Fruit fly (Drosophila melanogaster) Kc167 (cell line): ENCODE data around the gene olf413.

Source experiments
- Myc ChIP-seq: fragments of >200 bp; optimal IDR thresholded peaks from 2 replicates; lab custom pipeline; 2017; ENCODE audit warnings: missing external identifiers
- Sin3A ChIP-seq: fragments of >200 bp; optimal IDR thresholded peaks from 2 replicates; lab custom pipeline; 2018; ENCODE audit warnings: missing external identifiers
- h ChIP-seq: fragments of >200 bp; optimal IDR thresholded peaks from 3 replicates; lab custom pipeline; 2018; ENCODE audit warnings: missing external identifiers
- insv ChIP-seq: fragments of >200 bp; optimal IDR thresholded peaks from 3 replicates; lab custom pipeline; 2018; ENCODE audit warnings: missing external identifiers
- psq ChIP-seq: fragments of >200 bp; optimal IDR thresholded peaks from 2 replicates; lab custom pipeline; 2017; ENCODE audit warnings: missing external identifiers
- ttk ChIP-seq: sonication (Bioruptor generic); optimal IDR thresholded peaks from 2 replicates; lab custom pipeline; 2017; ENCODE audit warnings: missing external identifiers

olf413 gene

dm6 chr3L:22237658-22238057 lies 101.8 kb downstream of the olf413 start:
- TF ChIP-seq Myc (lab: Kevin White, UChicago): no peak
- no peak for TF ChIP-seq ttk (lab: Kevin White, UChicago)
- no peak for TF ChIP-seq insv (lab: Kevin White, UChicago)
- no peak for TF ChIP-seq Sin3A (lab: Kevin White, UChicago)
- no peak for TF ChIP-seq h
- TF ChIP-seq psq: no peak

DNA sequence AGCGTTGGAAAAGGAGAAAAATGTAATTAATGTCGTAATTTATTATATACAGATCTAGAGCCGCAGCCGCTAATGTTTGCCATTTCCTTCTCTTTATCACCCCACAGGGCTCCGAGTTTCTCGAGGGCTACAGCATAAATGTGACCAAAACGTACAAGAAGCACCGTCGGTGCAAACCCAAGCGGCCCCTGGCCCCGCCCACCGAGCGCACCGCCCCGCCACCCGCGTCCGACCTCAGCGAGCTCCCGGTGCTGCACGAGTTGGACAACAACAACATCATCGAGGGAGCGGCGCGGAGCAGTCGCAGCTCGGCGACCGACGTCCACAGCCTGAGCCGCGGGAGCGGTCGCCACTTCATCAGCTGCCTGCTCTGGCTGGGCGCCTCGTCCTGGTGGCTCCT lies 106.4 kb downstream of the olf413 start:
- no peak for TF ChIP-seq psq

DNA sequence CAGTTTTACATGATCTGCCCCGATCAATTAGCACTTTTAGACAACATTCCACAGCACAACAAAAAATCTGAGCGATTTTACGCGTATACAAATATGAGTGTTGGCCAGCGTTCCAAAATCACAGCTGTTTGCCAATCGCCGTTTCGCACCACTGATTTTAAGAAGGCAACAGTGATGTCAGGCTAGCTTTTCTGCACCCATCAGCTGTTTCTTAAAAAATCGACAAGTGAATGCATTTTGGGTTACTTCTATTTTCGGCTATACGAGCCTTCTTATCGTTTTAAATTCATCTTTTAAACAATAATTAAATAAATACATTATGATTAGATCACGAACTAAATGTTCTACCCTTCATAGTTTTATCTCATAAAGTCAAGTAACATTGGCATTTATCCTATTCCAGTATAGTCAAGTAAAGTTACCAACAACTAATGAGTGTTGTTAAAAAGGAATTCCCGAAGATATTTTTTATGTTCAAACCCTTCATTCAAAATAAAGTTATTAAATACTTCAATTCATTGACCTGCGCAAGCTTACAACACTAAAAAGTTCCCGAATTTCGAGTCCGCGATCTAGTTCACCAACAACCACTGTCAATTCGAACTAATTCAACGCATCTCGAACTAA lies 127.0 kb downstream of the olf413 start, which contains the start of the genes Rich and Ddx1:
Gene Rich, minus strand, starts transcription at position 125 of the 627 bp plus-strand sequence.
Gene Ddx1, plus strand, starts transcription at position 573 of the 627 bp plus-strand sequence.
- TF ChIP-seq ttk (lab: Kevin White, UChicago): no peak
- no peak for TF ChIP-seq psq
- TF ChIP-seq Sin3A (lab: Kevin White, UChicago): no peak
- TF ChIP-seq h: no peak
- no peak for TF ChIP-seq insv (lab: Kevin White, UChicago)

dm6 chr3L:22266535-22266934 lies 130.6 kb downstream of the olf413 start, which contains the start of gene CG11523:
Gene CG11523, minus strand, starts transcription at chr3L:22266679.
- TF ChIP-seq ttk (lab: Kevin White, UChicago): no peak
- TF ChIP-seq psq: no peak
- TF ChIP-seq Myc (lab: Kevin White, UChicago): no peak
- TF ChIP-seq insv (lab: Kevin White, UChicago): no peak
- TF ChIP-seq h: no peak
- TF ChIP-seq Sin3A (lab: Kevin White, UChicago): no peak

DNA sequence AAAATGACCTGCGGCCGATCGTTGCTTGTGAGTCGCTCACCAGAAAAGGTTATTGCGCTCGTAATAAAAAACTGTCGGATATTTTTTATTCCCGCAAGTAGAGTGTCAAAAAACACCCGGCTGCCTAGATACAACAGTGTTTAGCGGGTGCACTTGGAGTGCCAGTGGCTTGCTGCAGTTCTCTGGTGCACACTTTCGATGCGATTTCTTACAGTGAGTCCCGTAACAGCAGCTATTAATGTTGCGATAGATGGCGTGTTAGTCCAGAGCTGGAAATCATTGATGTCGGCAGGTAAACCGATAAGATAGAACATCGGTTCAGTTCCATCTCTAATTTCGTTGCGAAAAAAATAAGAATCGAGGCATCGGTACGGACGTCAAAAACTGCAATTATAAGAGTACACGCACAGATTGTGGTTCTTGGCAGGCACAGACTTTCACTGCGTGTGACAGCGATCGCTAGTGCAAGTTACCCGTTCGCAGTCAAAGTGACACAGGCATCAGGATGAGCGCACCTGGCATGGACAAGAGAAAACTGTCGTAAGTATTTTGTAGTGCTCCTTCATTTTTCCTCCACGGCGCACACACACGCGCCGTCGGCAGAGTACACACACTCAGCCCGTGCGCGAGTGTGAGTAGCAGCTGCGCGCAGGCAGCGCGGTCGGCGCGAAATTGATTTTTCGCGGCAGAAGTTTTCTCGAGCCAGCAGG lies 131.5 kb downstream of the olf413 start, which contains the start of gene Csp:
Gene Csp, plus strand, starts transcription at position 135 of the 710 bp plus-strand sequence.
- TF ChIP-seq h (no peak), insv (lab: Kevin White, UChicago) (no peak), Myc (lab: Kevin White, UChicago) (no peak), ttk (lab: Kevin White, UChicago) (no peak), Sin3A (lab: Kevin White, UChicago) (no peak), psq (no peak)

DNA sequence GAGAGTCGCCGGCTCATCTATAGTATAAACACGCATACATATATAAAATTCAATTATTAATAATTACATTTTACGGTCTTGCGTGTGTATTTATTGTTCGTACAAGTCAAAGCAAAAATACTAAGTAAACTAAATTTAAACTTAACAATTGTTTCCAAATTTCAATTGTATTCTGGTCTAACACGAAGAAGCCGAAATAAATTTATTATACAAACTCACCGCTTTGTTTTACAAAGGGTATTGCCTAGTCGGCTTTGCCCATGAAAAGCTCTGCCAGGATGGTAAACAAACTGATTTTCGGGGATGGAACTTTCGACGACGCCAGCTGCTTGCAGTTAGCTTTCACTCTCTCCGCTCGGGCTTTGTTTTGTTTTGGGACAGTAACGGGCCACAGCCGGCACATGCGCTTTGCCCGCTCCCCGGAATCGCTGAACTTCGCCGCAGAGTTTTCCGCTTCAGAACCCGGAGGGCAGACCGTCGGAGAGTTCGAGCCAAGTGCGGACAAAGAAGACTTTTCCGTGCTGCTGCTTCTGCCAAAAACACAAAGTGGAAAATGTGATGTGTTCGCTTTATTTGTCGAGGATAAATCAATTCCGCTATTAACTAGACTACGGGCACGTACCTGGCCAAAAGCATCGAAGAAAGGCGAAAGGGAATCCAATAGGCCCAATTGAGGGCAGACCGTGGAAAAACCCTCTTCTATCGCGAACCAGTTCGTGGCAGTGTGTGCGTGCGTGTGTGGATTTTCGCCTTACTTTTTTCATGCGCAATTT lies 137.8 kb downstream of the olf413 start, which contains the start of gene Srpk79D:
Gene Srpk79D, plus strand, starts transcription at position 457 of the 773 bp plus-strand sequence.
- TF ChIP-seq insv (lab: Kevin White, UChicago) (no peak), psq (no peak), Myc (lab: Kevin White, UChicago) (no peak), ttk (lab: Kevin White, UChicago) (no peak), Sin3A (lab: Kevin White, UChicago) (no peak), h (no peak)

- TF ChIP-seq ttk (lab: Kevin White, UChicago) (no peak), insv (lab: Kevin White, UChicago) (no peak), Myc (lab: Kevin White, UChicago) (no peak), psq (no peak), h (no peak), Sin3A (lab: Kevin White, UChicago) (no peak)
These were observed 140.1 kb downstream of the olf413 start for dm6 chr3L:22275989-22276388.

DNA sequence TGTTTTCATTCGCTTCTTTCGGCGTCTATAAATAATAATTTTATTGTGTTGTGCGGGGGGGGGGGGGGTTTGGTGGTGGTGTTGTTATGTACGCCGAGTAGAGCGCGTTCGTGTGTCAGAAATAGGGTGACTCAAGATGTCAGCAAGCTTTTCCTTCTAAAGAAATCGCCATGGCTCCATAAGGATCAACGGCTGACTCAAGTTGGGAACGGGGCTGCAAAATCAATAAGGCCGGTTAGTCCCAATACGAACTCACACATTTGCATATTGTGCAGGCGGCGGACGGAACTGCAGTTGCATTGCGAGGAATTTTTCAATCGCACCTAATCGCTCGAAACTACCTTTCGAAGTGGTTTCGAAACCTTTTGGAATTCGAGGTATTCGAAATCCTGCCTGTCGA lies 140.7 kb downstream of the olf413 start:
- TF ChIP-seq psq (no peak), Myc (lab: Kevin White, UChicago) (no peak), ttk (lab: Kevin White, UChicago) (no peak), Sin3A (lab: Kevin White, UChicago) (no peak), insv (lab: Kevin White, UChicago) (no peak), h (no peak)

DNA sequence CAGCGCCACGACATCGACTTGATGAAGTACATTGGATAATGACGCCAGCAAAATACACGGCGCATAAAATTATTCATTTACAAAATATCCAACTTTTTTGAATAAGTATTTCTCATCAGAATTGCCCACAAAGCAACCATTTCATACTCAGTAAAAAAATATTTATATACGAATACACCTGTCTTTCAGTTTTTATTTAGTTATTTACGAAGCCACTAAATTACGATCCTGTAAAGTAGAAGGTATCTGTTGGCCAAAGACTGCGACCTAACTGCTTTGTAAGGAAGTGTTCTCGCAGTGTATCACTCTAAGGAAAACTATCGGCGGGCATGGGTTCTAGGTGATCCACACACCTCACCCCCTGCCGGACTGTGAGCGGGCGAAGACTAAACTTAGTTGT lies 141.3 kb downstream of the olf413 start:
- TF ChIP-seq Sin3A (lab: Kevin White, UChicago) (no peak), psq (no peak), Myc (lab: Kevin White, UChicago) (no peak), h (no peak)

DNA sequence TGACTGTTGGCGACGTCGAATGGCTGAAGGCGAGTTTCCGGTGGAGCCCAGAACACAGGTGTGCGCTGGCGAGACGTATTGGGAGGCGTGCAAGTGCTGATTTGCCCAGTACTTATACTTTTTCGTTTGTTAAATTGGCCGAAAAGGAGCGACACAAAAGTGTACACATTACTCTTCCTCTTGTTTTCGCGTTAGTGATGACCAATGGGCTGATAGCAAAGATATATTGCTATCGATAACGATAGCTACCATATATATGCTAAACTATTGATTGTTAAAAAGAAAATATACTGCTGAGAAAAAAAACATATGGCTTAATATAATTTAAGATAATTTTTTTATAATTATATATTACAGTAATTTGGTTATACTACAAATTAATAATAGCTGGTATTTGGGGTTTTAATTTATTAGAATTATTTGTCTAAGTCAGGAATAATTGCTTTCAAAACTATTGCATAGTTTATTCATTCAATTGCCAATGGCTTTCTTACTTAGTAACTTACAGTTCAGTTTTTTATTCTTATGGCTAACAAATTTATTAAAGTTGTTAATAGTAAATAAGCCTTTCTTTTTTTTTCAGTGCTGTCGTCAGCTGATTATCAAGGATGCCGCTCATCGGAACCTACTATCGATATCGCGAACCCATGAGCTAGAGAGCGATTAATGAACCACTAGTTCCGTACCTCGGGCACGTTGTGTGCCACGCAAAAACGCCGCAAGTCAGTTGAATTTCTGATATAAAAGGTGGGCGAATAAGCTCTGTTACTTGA lies 152.3 kb downstream of the olf413 start, which contains the start of the genes Hem and IleRS:
Gene Hem, minus strand, starts transcription at position 202 of the 773 bp plus-strand sequence.
Gene IleRS, plus strand, starts transcription at position 672 of the 773 bp plus-strand sequence.
- TF ChIP-seq Myc (lab: Kevin White, UChicago) (no peak), psq (no peak), h (no peak), Sin3A (lab: Kevin White, UChicago) (no peak), insv (lab: Kevin White, UChicago) (no peak), ttk (lab: Kevin White, UChicago) (no peak)
